Worm (Caenorhabditis elegans): ENCODE data around the gene glr-4.
A peak's percentile ranks its signal among the peaks of the same experiment; 100 is the strongest.

Gene glr-4

DNA sequence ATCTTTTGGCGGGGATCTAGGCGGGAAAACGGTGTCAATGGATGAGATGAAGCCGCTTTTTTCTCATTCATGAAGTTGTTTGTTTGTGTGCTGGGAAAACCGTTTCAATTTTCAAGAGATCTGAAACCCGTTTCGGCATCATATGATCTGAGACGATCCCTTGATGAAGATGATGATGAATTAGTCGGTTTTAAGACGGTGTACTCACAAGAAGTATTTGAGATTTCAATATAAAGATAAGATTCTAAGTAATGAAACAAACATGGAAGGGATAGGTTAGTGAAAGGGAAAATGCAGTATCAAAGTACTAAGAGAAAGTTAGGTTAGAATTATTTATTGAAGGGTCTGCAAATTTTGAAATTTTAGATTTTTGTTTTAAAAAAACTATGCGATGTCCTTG lies 14.0 kb upstream of the glr-4 start:
- TF ChIP-seq mel-28 (tag; optimal IDR thresholded peaks at IDR 0.05; ENCODE audit: borderline replicate concordance) (no peak), ztf-25 (GFP tag; IDR thresholded peaks at IDR 0.05) (no peak), tbp1 (GFP tag; optimal IDR thresholded peaks at IDR 0.05) (no peak), lsl-1 (GFP tag; optimal IDR thresholded peaks at IDR 0.05) (no peak), lsy-27 (tag; optimal IDR thresholded peaks at IDR 0.05; ENCODE audit: borderline replicate concordance, insufficient read depth) (no peak), ceh-79 (tag; optimal IDR thresholded peaks at IDR 0.05) (no peak), lir-1 (GFP tag; conservative IDR thresholded peaks at IDR 0.05) (no peak), bed-2 (GFP tag; IDR thresholded peaks at IDR 0.05) (no peak), ztf-28 (GFP tag; IDR thresholded peaks at IDR 0.05) (no peak), rcor-1 (GFP tag; IDR thresholded peaks at IDR 0.05) (no peak), Y56A3A.18 (GFP tag; IDR thresholded peaks at IDR 0.05) (no peak), nhr-90 (tag; optimal IDR thresholded peaks at IDR 0.05) (no peak), cebp-2 (GFP tag; IDR thresholded peaks at IDR 0.05) (no peak), aptf-2 (GFP tag; conservative IDR thresholded peaks at IDR 0.05) (no peak), nhr-27 (tag; optimal IDR thresholded peaks at IDR 0.05) (no peak), ztf-3 (GFP tag; optimal IDR thresholded peaks at IDR 0.05) (no peak)

DNA sequence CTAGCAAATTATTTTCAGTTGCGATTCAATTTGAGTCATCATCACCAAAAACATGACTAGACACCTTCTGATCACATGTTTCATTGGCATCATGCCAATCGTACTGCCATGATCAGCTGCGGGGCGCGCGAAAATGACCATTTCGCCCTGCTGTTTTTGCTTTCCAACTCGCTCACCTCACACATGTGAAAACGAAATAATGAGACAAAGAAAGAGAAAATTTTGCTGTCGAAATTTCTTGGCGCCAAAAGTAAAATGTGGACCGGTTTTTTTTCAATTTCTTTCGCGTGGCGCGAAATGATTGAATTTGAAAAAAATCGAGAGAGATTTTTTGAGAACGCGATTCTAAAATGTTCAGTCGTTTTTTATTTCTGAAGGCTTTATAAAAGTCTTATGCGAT lies 12.8 kb upstream of the glr-4 start:
- TF ChIP-seq efl-1 (GFP tag; optimal IDR thresholded peaks at IDR 0.05) = peak; percentile 77
- no peak for TF ChIP-seq xnd-1 (tag; optimal IDR thresholded peaks at IDR 0.05)

DNA sequence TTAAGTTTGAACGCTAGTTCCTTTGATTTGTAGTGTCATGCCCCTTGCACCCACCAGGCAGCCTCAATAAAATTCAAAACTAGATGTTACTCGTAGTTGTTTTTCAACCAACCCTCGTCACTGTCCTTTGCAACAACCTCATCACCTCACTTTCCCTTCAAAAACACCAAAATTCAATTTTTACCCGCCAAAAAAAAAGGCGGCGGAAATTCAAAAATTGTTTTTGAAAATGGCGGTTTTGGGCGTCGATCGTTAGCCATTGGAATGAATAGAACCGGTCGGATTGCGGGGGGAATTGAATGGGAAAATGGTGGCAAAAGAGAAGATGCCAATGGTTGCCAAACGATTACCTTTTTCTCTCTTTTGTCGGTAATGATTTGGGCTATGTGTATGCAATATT lies 11.9 kb upstream of the glr-4 start:
- no peak for TF ChIP-seq K11D2.4 (GFP tag; IDR thresholded peaks at IDR 0.05)
- TF ChIP-seq rec-8 (tag; optimal IDR thresholded peaks at IDR 0.05) = no peak
- TF ChIP-seq hmg-20 (GFP tag; IDR thresholded peaks at IDR 0.05) = no peak
- no peak for TF ChIP-seq tbx-9 (tag; optimal IDR thresholded peaks at IDR 0.05; ENCODE audit: borderline replicate concordance)
- TF ChIP-seq T26A5.8 (tag; optimal IDR thresholded peaks at IDR 0.05) = no peak
- no peak for TF ChIP-seq ceh-58 (GFP tag; IDR thresholded peaks at IDR 0.05)
- no peak for TF ChIP-seq egl-18 (GFP tag; IDR thresholded peaks at IDR 0.05)
- no peak for TF ChIP-seq efl-1 (GFP tag; optimal IDR thresholded peaks at IDR 0.05)
- no peak for TF ChIP-seq dpl-1 (GFP tag; optimal IDR thresholded peaks at IDR 0.05)
- no peak for TF ChIP-seq B0019.2 (GFP tag; conservative IDR thresholded peaks at IDR 0.05)
- TF ChIP-seq him-1 (tag; optimal IDR thresholded peaks at IDR 0.05) = no peak
- no peak for TF ChIP-seq pbrm-1 (GFP tag; IDR thresholded peaks at IDR 0.05)
- TF ChIP-seq mes-4 (tag; optimal IDR thresholded peaks at IDR 0.05) = no peak
- TF ChIP-seq let-607 (tag; optimal IDR thresholded peaks at IDR 0.05) = no peak
- TF ChIP-seq ztf-22 (GFP tag; optimal IDR thresholded peaks at IDR 0.05) = no peak

DNA sequence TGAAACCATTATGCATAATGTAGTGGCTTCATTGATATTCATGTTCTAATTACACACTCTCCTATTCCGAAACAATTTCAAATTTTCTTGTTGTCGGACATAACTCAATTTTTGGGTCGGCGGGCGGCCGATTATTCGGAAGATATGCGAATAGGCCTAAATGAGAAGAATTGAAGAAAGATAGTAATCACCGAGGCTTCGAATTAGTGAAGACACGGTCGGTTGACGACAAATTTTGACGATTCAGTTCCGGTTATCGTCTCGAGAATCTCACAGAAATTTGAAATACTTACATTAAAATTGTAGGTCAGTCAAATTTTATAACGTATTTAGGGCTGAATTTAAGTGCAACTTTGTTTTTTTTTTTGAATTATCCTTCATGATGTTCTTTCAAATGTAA lies 9.1 kb upstream of the glr-4 start:
- no peak for TF ChIP-seq nhr-27 (tag; optimal IDR thresholded peaks at IDR 0.05)
- no peak for TF ChIP-seq pha-4 (tag; optimal IDR thresholded peaks at IDR 0.05)
- TF ChIP-seq F57A8.1 (GFP tag; optimal IDR thresholded peaks at IDR 0.05) = no peak
- TF ChIP-seq B0261.1 (tag; optimal IDR thresholded peaks at IDR 0.05) = no peak
- TF ChIP-seq nhr-90 (tag; optimal IDR thresholded peaks at IDR 0.05) = no peak
- TF ChIP-seq repo-1 (tag; optimal IDR thresholded peaks at IDR 0.05) = no peak
- no peak for TF ChIP-seq Y79H2A.3 (GFP tag; conservative IDR thresholded peaks at IDR 0.05)
- no peak for TF ChIP-seq F33H1.4 (GFP tag; IDR thresholded peaks at IDR 0.05)
- no peak for TF ChIP-seq gei-17 (GFP tag; optimal IDR thresholded peaks at IDR 0.05)
- no peak for TF ChIP-seq egl-44 (GFP tag; IDR thresholded peaks at IDR 0.05)
- TF ChIP-seq ekl-4 (GFP tag; IDR thresholded peaks at IDR 0.05) = no peak
- TF ChIP-seq ceh-79 (tag; optimal IDR thresholded peaks at IDR 0.05) = no peak
- no peak for TF ChIP-seq snpc-4 (GFP tag; optimal IDR thresholded peaks at IDR 0.05)
- TF ChIP-seq snpc-4 (tag; optimal IDR thresholded peaks at IDR 0.05) = no peak
- TF ChIP-seq F55B11.4 (tag; optimal IDR thresholded peaks at IDR 0.05; ENCODE audit: borderline replicate concordance, insufficient read depth) = no peak
- TF ChIP-seq sea-2 (GFP tag; IDR thresholded peaks at IDR 0.05) = no peak
- TF ChIP-seq madf-6 (GFP tag; IDR thresholded peaks at IDR 0.05) = no peak
- TF ChIP-seq athp-1 (tag; optimal IDR thresholded peaks at IDR 0.05) = no peak
